Worm (Caenorhabditis elegans): ENCODE measurements around the gene cpi-2.

ce11 chrV:5995598-5995997 is 48.3 kb upstream of the cpi-2 start:
- no peak for TF ChIP-seq nhr-237 (tag; optimal IDR thresholded peaks at IDR 0.05)
- TF ChIP-seq ama-1 (optimal IDR thresholded peaks at IDR 0.05), result no peak
- TF ChIP-seq sea-2 (GFP tag; optimal IDR thresholded peaks at IDR 0.05), result no peak
- TF ChIP-seq pha-4 (tag; optimal IDR thresholded peaks at IDR 0.05), result no peak
- TF ChIP-seq lin-15B (tag; optimal IDR thresholded peaks at IDR 0.05), result no peak
- TF ChIP-seq zag-1 (tag; optimal IDR thresholded peaks at IDR 0.05), result no peak
- TF ChIP-seq nhr-11 (tag; optimal IDR thresholded peaks at IDR 0.05), result no peak
- no peak for TF ChIP-seq egl-27 (tag; optimal IDR thresholded peaks at IDR 0.05)
